Fruit fly (Drosophila melanogaster): ENCODE data around the gene Bet5.

DNA sequence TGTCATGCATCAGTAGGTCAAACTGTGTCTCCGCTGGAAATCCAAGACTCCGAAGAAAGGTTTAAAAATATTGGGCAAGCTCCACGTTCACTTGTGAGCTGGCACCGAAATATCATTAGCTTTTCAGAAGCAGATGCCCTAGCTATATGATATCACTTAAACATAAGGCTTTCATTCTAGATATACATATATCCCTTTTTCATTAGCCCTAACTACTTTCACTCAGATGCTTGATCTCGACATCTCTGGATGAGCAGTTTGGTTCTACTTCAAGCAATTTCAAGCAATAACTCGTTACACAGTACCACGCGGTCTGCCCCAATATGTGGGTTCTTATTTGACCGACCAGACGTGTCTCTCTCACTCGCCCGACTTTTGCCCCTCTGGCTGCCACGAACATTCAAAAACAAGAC is 11.4 kb downstream of the Bet5 start:
- TF ChIP-seq Clk (GFP tag; optimal IDR thresholded peaks at IDR 0.05) (no peak), CG11617 (GFP tag; optimal IDR thresholded peaks at IDR 0.05) (no peak)
